Worm (Caenorhabditis elegans) whole organism, L1 larva: ENCODE measurements around the gene C14A4.8.
A peak's percentile ranks its signal among the peaks of the same experiment; 100 is the strongest.

ENCODE experiments used
- C04F5.9 ChIP-seq: sonication (generic microtip); optimal IDR thresholded peaks from 2 replicates; lab custom pipeline; 2016; ENCODE audit warnings: missing genetic modification characterization, missing compliant biosample characterization
- ama-1 ChIP-seq: fragments of 150-350 bp; optimal IDR thresholded peaks from 2 replicates; lab custom pipeline; 2014
- ceh-63 ChIP-seq: fragments of 200-800 bp; sonication (Bioruptor generic); optimal IDR thresholded peaks from 2 replicates; lab custom pipeline; 2018; ENCODE audit warnings: mild to moderate bottlenecking, missing genetic modification characterization, missing compliant biosample characterization
- ceh-82 ChIP-seq, 3 experiments: fragments of 150-350 bp in 1 of 3; sonication (generic microtip) in 2 of 3; optimal IDR thresholded peaks; 2 replicates each; lab custom pipeline; 2014 to 2017; ENCODE audit warnings: missing biosample characterization in 3 of 3, missing genetic modification characterization in 3 of 3
- ceh-90 ChIP-seq: sonication (generic microtip); optimal IDR thresholded peaks from 2 replicates; lab custom pipeline; 2016; ENCODE audit warnings: missing genetic modification characterization, missing compliant biosample characterization
- ces-1 ChIP-seq: fragments of 150-350 bp; optimal IDR thresholded peaks from 2 replicates; lab custom pipeline; 2014; ENCODE audit warnings: missing biosample characterization, missing genetic modification reagents, missing genetic modification characterization
- dpl-1 ChIP-seq, 3 experiments: fragments of 150-350 bp in 2 of 3; sonication (generic microtip) in 1 of 3; optimal IDR thresholded peaks; 2 replicates each; lab custom pipeline; 2014 to 2017; ENCODE audit warnings: missing biosample characterization in 3 of 3, missing genetic modification characterization in 3 of 3, missing genetic modification reagents in 3 of 3
- dsc-1 ChIP-seq: sonication (generic microtip); optimal IDR thresholded peaks from 2 replicates; lab custom pipeline; 2016; ENCODE audit warnings: mild to moderate bottlenecking, missing genetic modification characterization, missing compliant biosample characterization
- egl-13 ChIP-seq: sonication (generic microtip); optimal IDR thresholded peaks from 2 replicates; lab custom pipeline; 2016; ENCODE audit warnings: missing genotype, missing genetic modification reagents, missing genetic modification characterization, missing compliant biosample characterization
- egl-27 ChIP-seq, 2 experiments: fragments of 150-350 bp in 1 of 2; sonication (generic microtip); optimal IDR thresholded peaks; 3 replicates each; lab custom pipeline; 2017 to 2018; ENCODE audit warnings: missing biosample characterization in 2 of 2, missing genetic modification characterization in 2 of 2, missing genetic modification reagents in 2 of 2
- elt-2 ChIP-seq: sonication (generic microtip); optimal IDR thresholded peaks from 2 replicates; lab custom pipeline; 2016; ENCODE audit warnings: missing genetic modification characterization, mild to moderate bottlenecking, inconsistent platforms, missing compliant biosample characterization, missing genetic modification reagents
- fkh-10 ChIP-seq: sonication (generic microtip); optimal IDR thresholded peaks from 2 replicates; lab custom pipeline; 2017; ENCODE audit warnings: missing biosample characterization, missing genetic modification reagents, missing genetic modification characterization
- fkh-4 ChIP-seq: sonication (generic microtip); optimal IDR thresholded peaks from 2 replicates; lab custom pipeline; 2016; ENCODE audit warnings: missing compliant biosample characterization, missing genetic modification characterization, borderline replicate concordance
- fos-1 ChIP-seq: fragments of 150-350 bp; optimal IDR thresholded peaks from 2 replicates; lab custom pipeline; 2014; ENCODE audit warnings: missing biosample characterization, missing genetic modification characterization
- grh-1 ChIP-seq: fragments of 200-800 bp; sonication (Bioruptor generic); IDR thresholded peaks from 2 replicates; pipeline ENCODE4 v1.3.6; 2022; ENCODE audit warnings: missing genetic modification reagents, missing genetic modification characterization, missing compliant biosample characterization
- irx-1 ChIP-seq: sonication (generic microtip); optimal IDR thresholded peaks from 2 replicates; lab custom pipeline; 2016; ENCODE audit warnings: missing genetic modification characterization, missing compliant biosample characterization
- isw-1 ChIP-seq: fragments of 200-800 bp; sonication (Bioruptor generic); IDR thresholded peaks from 2 replicates; pipeline ENCODE4 v1.3.6; 2022; ENCODE audit warnings: missing genetic modification characterization, missing compliant biosample characterization
- lin-14 ChIP-seq: fragments of 200-800 bp; sonication (Bioruptor generic); optimal IDR thresholded peaks from 2 replicates; lab custom pipeline; 2018; ENCODE audit warnings: mild to moderate bottlenecking, missing genetic modification characterization, moderate library complexity, missing compliant biosample characterization
- lin-15B ChIP-seq: fragments of 150-350 bp; sonication (generic microtip); optimal IDR thresholded peaks from 3 replicates; lab custom pipeline; 2014; ENCODE audit warnings: missing biosample characterization, missing genetic modification characterization
- lin-35 ChIP-seq, 2 experiments: fragments of 150-350 bp; optimal IDR thresholded peaks; 2 replicates each; lab custom pipeline; 2014; ENCODE audit warnings: missing biosample characterization in 2 of 2, missing genetic modification characterization in 2 of 2, missing genetic modification reagents in 2 of 2
- lin-39 ChIP-seq: fragments of 150-350 bp; optimal IDR thresholded peaks from 2 replicates; lab custom pipeline; 2014; ENCODE audit warnings: missing biosample characterization, missing genetic modification reagents, missing genetic modification characterization
- lir-3 ChIP-seq: sonication (generic microtip); optimal IDR thresholded peaks from 2 replicates; lab custom pipeline; 2016; ENCODE audit warnings: mild to moderate bottlenecking, missing genetic modification characterization, moderate library complexity, missing compliant biosample characterization; ENCODE audit not compliant: poor library complexity
- lsy-2 ChIP-seq, 2 experiments: fragments of 150-350 bp; optimal IDR thresholded peaks; 2 replicates each; lab custom pipeline; 2014; ENCODE audit warnings: missing biosample characterization in 2 of 2, missing genetic modification characterization in 2 of 2
- mab-9 ChIP-seq: fragments of 200-800 bp; sonication (Bioruptor generic); IDR thresholded peaks from 2 replicates; pipeline ENCODE4 v1.3.6; 2022; ENCODE audit warnings: missing genetic modification reagents, missing genetic modification characterization, missing compliant biosample characterization
- mdl-1 ChIP-seq, 2 experiments: fragments of 150-350 bp; optimal IDR thresholded peaks; 2 replicates each; lab custom pipeline; 2014 to 2017; ENCODE audit warnings: missing biosample characterization in 2 of 2, missing genetic modification characterization in 2 of 2, inconsistent platforms in 1 of 2
- mep-1 ChIP-seq: fragments of 150-350 bp; optimal IDR thresholded peaks from 2 replicates; lab custom pipeline; 2014; ENCODE audit warnings: missing biosample characterization, missing genetic modification characterization
- nhr-12 ChIP-seq: sonication (generic microtip); optimal IDR thresholded peaks from 2 replicates; lab custom pipeline; 2017; ENCODE audit warnings: missing biosample characterization, missing genetic modification characterization
- nhr-20 ChIP-seq: sonication (generic microtip); optimal IDR thresholded peaks from 2 replicates; lab custom pipeline; 2016; ENCODE audit warnings: mild to moderate bottlenecking, missing genetic modification characterization, missing compliant biosample characterization
- nhr-28 ChIP-seq: fragments of 150-350 bp; optimal IDR thresholded peaks from 2 replicates; lab custom pipeline; 2014; ENCODE audit warnings: missing biosample characterization, missing genetic modification characterization
- nhr-76 ChIP-seq: sonication (generic microtip); optimal IDR thresholded peaks from 2 replicates; lab custom pipeline; 2017; ENCODE audit warnings: missing biosample characterization, missing genetic modification characterization
- nhr-85 ChIP-seq: sonication (generic microtip); peaks from one replicate; lab custom pipeline; 2016; ENCODE audit warnings: missing genetic modification characterization, inconsistent platforms, missing compliant biosample characterization
- nhr-90 ChIP-seq: sonication (generic microtip); optimal IDR thresholded peaks from 2 replicates; lab custom pipeline; 2016; ENCODE audit warnings: mild to moderate bottlenecking, missing genetic modification characterization, missing compliant biosample characterization; ENCODE audit not compliant: poor library complexity
- pag-3 ChIP-seq: sonication (generic microtip); optimal IDR thresholded peaks from 2 replicates; lab custom pipeline; 2017; ENCODE audit warnings: missing genetic modification characterization, mild to moderate bottlenecking, missing compliant biosample characterization, antibody characterized with exemption, borderline replicate concordance; ENCODE audit not compliant: insufficient read depth
- pax-3 ChIP-seq: fragments of 200-800 bp; sonication (Bioruptor generic); optimal IDR thresholded peaks from 2 replicates; lab custom pipeline; 2018; ENCODE audit warnings: mild to moderate bottlenecking, missing genetic modification characterization, moderate library complexity, missing compliant biosample characterization
- pqm-1 ChIP-seq: sonication (generic microtip); optimal IDR thresholded peaks from 3 replicates; lab custom pipeline; 2017; ENCODE audit warnings: missing biosample characterization, missing genetic modification characterization
- rnt-1 ChIP-seq: sonication (generic microtip); optimal IDR thresholded peaks from 2 replicates; lab custom pipeline; 2016; ENCODE audit warnings: mild to moderate bottlenecking, missing genetic modification characterization, moderate library complexity, missing compliant biosample characterization
- snpc-4 ChIP-seq: fragments of 150-350 bp; optimal IDR thresholded peaks from 2 replicates; lab custom pipeline; 2014; ENCODE audit warnings: missing biosample characterization, missing genetic modification characterization
- snu-23 ChIP-seq: sonication (generic microtip); optimal IDR thresholded peaks from 2 replicates; lab custom pipeline; 2016; ENCODE audit warnings: missing genetic modification characterization, missing compliant biosample characterization
- sox-4 ChIP-seq: sonication (generic microtip); optimal IDR thresholded peaks from 2 replicates; lab custom pipeline; 2016; ENCODE audit warnings: missing genetic modification characterization, missing compliant biosample characterization
- sptf-1 ChIP-seq: fragments of 150-350 bp; optimal IDR thresholded peaks from 2 replicates; lab custom pipeline; 2014; ENCODE audit warnings: missing biosample characterization, missing genetic modification characterization
- tbx-2 ChIP-seq: sonication (generic microtip); optimal IDR thresholded peaks from 2 replicates; lab custom pipeline; 2016; ENCODE audit warnings: missing genetic modification characterization, missing compliant biosample characterization
- unc-130 ChIP-seq: fragments of 150-350 bp; optimal IDR thresholded peaks from 2 replicates; lab custom pipeline; 2017; ENCODE audit warnings: missing biosample characterization, missing genetic modification characterization, inconsistent platforms
- unc-30 ChIP-seq: sonication (generic microtip); optimal IDR thresholded peaks from 2 replicates; lab custom pipeline; 2017; ENCODE audit warnings: missing biosample characterization, missing genetic modification characterization
- unc-62 ChIP-seq: fragments of 150-350 bp; optimal IDR thresholded peaks from 2 replicates; lab custom pipeline; 2014; ENCODE audit warnings: missing biosample characterization, missing genetic modification reagents, missing genetic modification characterization
- unc-86 ChIP-seq: sonication (generic microtip); optimal IDR thresholded peaks from 2 replicates; lab custom pipeline; 2016; ENCODE audit warnings: missing genetic modification characterization, missing compliant biosample characterization
- vab-15 ChIP-seq: sonication (generic microtip); optimal IDR thresholded peaks from 2 replicates; lab custom pipeline; 2017; ENCODE audit warnings: missing genotype, mild to moderate bottlenecking, missing genetic modification characterization, missing compliant biosample characterization
- xbp-1 ChIP-seq: sonication (generic microtip); optimal IDR thresholded peaks from 2 replicates; lab custom pipeline; 2016; ENCODE audit warnings: missing genetic modification characterization, missing compliant biosample characterization
- ztf-11 ChIP-seq, 2 experiments: sonication (generic microtip); optimal IDR thresholded peaks; 2 replicates each; lab custom pipeline; 2016 to 2017; ENCODE audit warnings: missing genetic modification characterization in 2 of 2, missing biosample characterization in 1 of 2, missing compliant biosample characterization in 1 of 2
- ztf-4 ChIP-seq: fragments of 150-350 bp; optimal IDR thresholded peaks from 2 replicates; lab custom pipeline; 2014; ENCODE audit warnings: missing biosample characterization, missing genetic modification characterization

The C14A4.8 gene

DNA sequence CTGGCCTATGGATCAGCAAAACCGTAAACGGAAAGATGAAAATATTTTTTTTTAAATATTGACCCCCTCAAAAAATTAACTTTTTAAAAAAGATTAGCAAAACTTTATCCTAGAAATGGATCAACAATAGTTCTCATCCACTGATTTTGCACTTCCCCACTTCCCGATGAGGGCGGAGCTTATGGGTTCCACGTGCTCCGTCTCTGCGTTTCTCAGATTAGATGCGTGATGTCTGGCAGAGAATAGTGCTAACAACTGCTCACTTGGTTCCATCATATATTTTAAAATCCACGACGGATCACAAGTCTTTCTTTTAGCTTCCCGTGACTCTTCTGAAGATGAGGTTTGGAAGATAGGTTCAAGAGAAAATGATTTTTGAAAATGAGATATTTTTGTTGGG, 39.6 kb downstream of the C14A4.8 start (continued):
- TF ChIP-seq sox-4 (tag; lab: Kevin White, UChicago), result no peak
- no peak for TF ChIP-seq nhr-12 (tag; lab: Kevin White, UChicago)
- no peak for TF ChIP-seq nhr-90 (tag; lab: Kevin White, UChicago)
- TF ChIP-seq lin-14 (GFP tag; lab: Kevin White, UChicago), result peak; percentile 61
- no peak for TF ChIP-seq xbp-1
- TF ChIP-seq lin-39 (tag; lab: Kevin White, UChicago), result no peak
- peak in 1 of 3 experiments; percentile 2 for TF ChIP-seq dpl-1 (GFP tag; optimal IDR thresholded peaks at IDR 0.05; lab: Kevin White, UChicago)
- no peak for TF ChIP-seq snu-23 (GFP tag; lab: Kevin White, UChicago)
- TF ChIP-seq fkh-10, result no peak
- TF ChIP-seq fos-1, result no peak
- no peak for TF ChIP-seq egl-13
- TF ChIP-seq C04F5.9 (tag; lab: Kevin White, UChicago), result no peak
- TF ChIP-seq unc-62, result no peak
- TF ChIP-seq ceh-82 (tag; optimal IDR thresholded peaks at IDR 0.05; lab: Kevin White, UChicago), result no peak
- TF ChIP-seq mab-9 (GFP tag; lab: Robert Waterston, UW), result no peak
- no peak for TF ChIP-seq ceh-90 (tag; lab: Kevin White, UChicago)
- TF ChIP-seq unc-86 (tag; lab: Kevin White, UChicago), result no peak
- no peak for TF ChIP-seq ceh-63
- TF ChIP-seq lsy-2 (tag; optimal IDR thresholded peaks at IDR 0.05; lab: Kevin White, UChicago), result peak; percentile 41 to 43
- TF ChIP-seq egl-27 (tag; optimal IDR thresholded peaks at IDR 0.05; lab: Kevin White, UChicago), result no peak
- peak; percentile 65 for TF ChIP-seq unc-130
- no peak for TF ChIP-seq snpc-4 (tag; lab: Kevin White, UChicago)
- no peak for TF ChIP-seq pax-3 (tag; lab: Kevin White, UChicago)
- no peak for TF ChIP-seq ama-1 (lab: Kevin White, UChicago)

DNA sequence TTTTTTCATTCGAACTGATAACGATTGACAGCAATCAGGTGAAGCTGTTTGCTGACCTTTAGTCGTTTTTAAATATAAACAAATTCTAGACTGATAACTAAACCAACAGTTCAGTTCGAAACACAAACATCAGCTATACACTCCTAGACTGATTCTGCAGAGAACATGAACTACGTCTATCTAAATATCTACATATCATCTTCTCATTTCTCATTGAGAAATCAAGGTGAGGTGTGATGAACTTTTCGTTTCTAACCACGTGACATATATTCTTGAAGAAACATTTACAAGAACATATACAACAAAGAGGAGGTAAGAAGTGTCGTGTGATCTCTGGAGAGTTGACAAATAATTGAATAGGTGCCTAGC, 40.7 kb downstream of the C14A4.8 start:
- TF ChIP-seq lsy-2 (tag; optimal IDR thresholded peaks at IDR 0.05; lab: Kevin White, UChicago) (peak; percentile 41 to 67), dsc-1 (no peak), isw-1 (GFP tag; lab: Robert Waterston, UW) (no peak), unc-30 (tag; lab: Kevin White, UChicago) (no peak), tbx-2 (peak; percentile 52), elt-2 (tag; lab: Kevin White, UChicago) (peak; percentile 22), dpl-1 (GFP tag; optimal IDR thresholded peaks at IDR 0.05; lab: Kevin White, UChicago) (peak; percentile 23 to 29 (median 28)), ceh-82 (tag; optimal IDR thresholded peaks at IDR 0.05; lab: Kevin White, UChicago) (no peak), nhr-20 (tag; lab: Kevin White, UChicago) (peak; percentile 85), rnt-1 (tag; lab: Kevin White, UChicago) (peak; percentile 13), sptf-1 (no peak), ztf-4 (tag; lab: Kevin White, UChicago) (peak; percentile 21), lir-3 (tag; lab: Kevin White, UChicago) (peak; percentile 45), lin-35 (GFP tag; optimal IDR thresholded peaks at IDR 0.05; lab: Kevin White, UChicago) (peak; percentile 30 to 77), ztf-11 (tag; optimal IDR thresholded peaks at IDR 0.05; lab: Kevin White, UChicago) (no peak), irx-1 (tag; lab: Kevin White, UChicago) (peak; percentile 53), nhr-28 (tag; lab: Kevin White, UChicago) (no peak), unc-86 (tag; lab: Kevin White, UChicago) (no peak), lin-15B (tag; lab: Kevin White, UChicago) (no peak), pax-3 (tag; lab: Kevin White, UChicago) (peak; percentile 15), C04F5.9 (tag; lab: Kevin White, UChicago) (no peak), fkh-10 (no peak), pqm-1 (no peak), nhr-76 (tag; lab: Kevin White, UChicago) (no peak), snpc-4 (tag; lab: Kevin White, UChicago) (peak; percentile 26), nhr-85 (tag; lab: Kevin White, UChicago) (peak; percentile 97), unc-130 (no peak), ces-1 (GFP tag; lab: Kevin White, UChicago) (no peak), mab-9 (GFP tag; lab: Robert Waterston, UW) (no peak), mdl-1 (tag; optimal IDR thresholded peaks at IDR 0.05; lab: Kevin White, UChicago) (peak in 1 of 2 experiments; percentile 47), fos-1 (peak; percentile 15), nhr-12 (tag; lab: Kevin White, UChicago) (no peak), unc-62 (no peak), mep-1 (tag; lab: Kevin White, UChicago) (peak; percentile 88), ama-1 (lab: Kevin White, UChicago) (peak; percentile 67), vab-15 (tag; lab: Kevin White, UChicago) (no peak), pag-3 (tag; lab: Kevin White, UChicago) (no peak), fkh-4 (tag; lab: Kevin White, UChicago) (no peak), grh-1 (GFP tag; lab: Robert Waterston, UW) (0 out of 2 replicates have a peak, but pooled peaks have one; percentile 28), egl-13 (no peak)
